Fruit fly (Drosophila melanogaster) whole organism: ENCODE measurements around the gene Ssl1.

Experiments used
- EcR ChIP-seq, 2 experiments: fragments of >200 bp; optimal IDR thresholded peaks; 2 replicates each; lab custom pipeline; 2017; ENCODE audit warnings: missing biosample characterization in 2 of 2, missing genetic modification characterization in 2 of 2, missing genetic modification reagents in 2 of 2
- psq ChIP-seq: fragments of >200 bp; optimal IDR thresholded peaks from 2 replicates; lab custom pipeline; 2017

- TF ChIP-seq psq (lab: Kevin White, UChicago) (no peak), EcR (GFP tag; optimal IDR thresholded peaks at IDR 0.05; lab: Kevin White, UChicago) (no peak)
Observed at dm6 chr3L:22909325-22909904, 30.5 kb downstream of the Ssl1 start.
